Fruit fly (Drosophila melanogaster) whole organism, embryonic: ENCODE data around the gene Mtch.

ENCODE experiments used
- Aef1 ChIP-seq: fragments of 200-800 bp; sonication (Bioruptor generic); IDR thresholded peaks from 3 replicates; pipeline ENCODE4 v1.3.6; 2022; ENCODE audit warnings: missing biosample characterization, missing genetic modification characterization
- BtbVII ChIP-seq: fragments of 200-800 bp; sonication (Bioruptor generic); optimal IDR thresholded peaks from 3 replicates; lab custom pipeline; 2017; ENCODE audit warnings: missing biosample characterization, mild to moderate bottlenecking, missing genetic modification characterization
- CG10267 ChIP-seq: fragments of 200-800 bp; sonication (Bioruptor generic); optimal IDR thresholded peaks from 2 replicates; lab custom pipeline; 2018; ENCODE audit warnings: missing biosample characterization, mild to moderate bottlenecking, missing genetic modification characterization, moderate library complexity
- CG10979 ChIP-seq: fragments of 200-800 bp; sonication (Bioruptor generic); optimal IDR thresholded peaks from 2 replicates; lab custom pipeline; 2018; ENCODE audit warnings: missing biosample characterization, mild to moderate bottlenecking, missing genetic modification characterization, moderate library complexity
- CG11696 ChIP-seq: fragments of 200-800 bp; sonication (Bioruptor generic); IDR thresholded peaks from 2 replicates; pipeline ENCODE4 v1.3.6; 2022; ENCODE audit warnings: missing biosample characterization, missing genetic modification characterization
- CG12104 ChIP-seq: fragments of 200-800 bp; sonication (Bioruptor generic); optimal IDR thresholded peaks from 3 replicates; lab custom pipeline; 2016; ENCODE audit warnings: missing biosample characterization, missing genetic modification characterization
- CG13123 ChIP-seq: fragments of 200-800 bp; sonication (Bioruptor generic); optimal IDR thresholded peaks from 2 replicates; lab custom pipeline; 2016; ENCODE audit warnings: missing biosample characterization, missing genetic modification characterization
- CG13424 ChIP-seq: fragments of 200-800 bp; sonication (Bioruptor generic); optimal IDR thresholded peaks from 2 replicates; lab custom pipeline; 2019; ENCODE audit warnings: missing biosample characterization, mild to moderate bottlenecking, missing genetic modification characterization, moderate library complexity
- CG15011 ChIP-seq: fragments of 200-800 bp; sonication (Bioruptor generic); optimal IDR thresholded peaks from 3 replicates; lab custom pipeline; 2018; ENCODE audit warnings: missing biosample characterization, mild to moderate bottlenecking, missing genetic modification characterization
- CG15073 ChIP-seq: fragments of 200-800 bp; sonication (Bioruptor generic); optimal IDR thresholded peaks from 2 replicates; lab custom pipeline; 2016; ENCODE audit warnings: missing biosample characterization, missing genetic modification characterization
- CG15269 ChIP-seq: fragments of 200-800 bp; sonication (Bioruptor generic); optimal IDR thresholded peaks from 2 replicates; lab custom pipeline; 2018; ENCODE audit warnings: missing biosample characterization, mild to moderate bottlenecking, missing genetic modification characterization, moderate library complexity
- CG1529 ChIP-seq: fragments of 200-800 bp; sonication (Bioruptor generic); optimal IDR thresholded peaks from 3 replicates; lab custom pipeline; 2018; ENCODE audit warnings: missing biosample characterization, missing genetic modification characterization
- CG15479 ChIP-seq: fragments of 200-800 bp; sonication (Bioruptor generic); optimal IDR thresholded peaks from 3 replicates; lab custom pipeline; 2019; ENCODE audit warnings: missing biosample characterization, mild to moderate bottlenecking, missing genetic modification characterization, moderate library complexity
- CG32767 ChIP-seq: fragments of 200-800 bp; sonication (Bioruptor generic); IDR thresholded peaks from 2 replicates; pipeline ENCODE4 v1.3.6; 2022; ENCODE audit warnings: missing biosample characterization, missing genetic modification characterization
- CG3726 ChIP-seq: fragments of 200-800 bp; sonication (Bioruptor generic); IDR thresholded peaks from 3 replicates; pipeline ENCODE4, ENCODE4 v1.3.6; 2022; ENCODE audit warnings: missing biosample characterization, missing genetic modification characterization
- CG4282 ChIP-seq: fragments of 200-800 bp; sonication (Bioruptor generic); optimal IDR thresholded peaks from 2 replicates; lab custom pipeline; 2016; ENCODE audit warnings: missing biosample characterization, missing genetic modification characterization
- CG4360 ChIP-seq: fragments of 200-800 bp; sonication (Bioruptor generic); IDR thresholded peaks from 2 replicates; pipeline ENCODE4 v1.3.6; 2022; ENCODE audit warnings: missing biosample characterization, missing genetic modification characterization
- CG7271 ChIP-seq: fragments of 200-800 bp; sonication (Bioruptor generic); optimal IDR thresholded peaks from 2 replicates; lab custom pipeline; 2018; ENCODE audit warnings: missing biosample characterization, mild to moderate bottlenecking, missing genetic modification characterization, moderate library complexity
- CG7928 ChIP-seq: fragments of 200-800 bp; sonication (Bioruptor generic); optimal IDR thresholded peaks from 2 replicates; lab custom pipeline; 2017; ENCODE audit warnings: missing biosample characterization, mild to moderate bottlenecking, missing genetic modification characterization
- E2f2 ChIP-seq: fragments of 200-800 bp; sonication (Bioruptor generic); IDR thresholded peaks from 2 replicates; pipeline ENCODE4 v1.3.6; 2022; ENCODE audit warnings: missing biosample characterization, missing genetic modification characterization
- Ets65A ChIP-seq: fragments of 200-800 bp; sonication (Bioruptor generic); peaks from one replicate; lab custom pipeline; 2016; ENCODE audit warnings: missing biosample characterization, missing genetic modification characterization
- H15 ChIP-seq: fragments of 200-800 bp; sonication (Bioruptor generic); IDR thresholded peaks from 3 replicates; pipeline ENCODE4 v1.3.6; 2022; ENCODE audit warnings: missing biosample characterization, missing genetic modification characterization
- Jarid2 ChIP-seq: fragments of 200-800 bp; sonication (Bioruptor generic); optimal IDR thresholded peaks from 3 replicates; lab custom pipeline; 2017; ENCODE audit warnings: mild to moderate bottlenecking, missing biosample characterization, missing genetic modification reagents, missing genetic modification characterization
- Mes4 ChIP-seq: fragments of 200-800 bp; sonication (Bioruptor generic); optimal IDR thresholded peaks from 2 replicates; lab custom pipeline; 2016; ENCODE audit warnings: missing biosample characterization, missing genetic modification characterization
- Nf-YB ChIP-seq: fragments of 200-800 bp; sonication (Bioruptor generic); optimal IDR thresholded peaks from 3 replicates; lab custom pipeline; 2019; ENCODE audit warnings: missing biosample characterization, mild to moderate bottlenecking, missing genetic modification characterization, moderate library complexity
- Side ChIP-seq: fragments of 200-800 bp; sonication (Bioruptor generic); optimal IDR thresholded peaks from 2 replicates; lab custom pipeline; 2016; ENCODE audit warnings: missing biosample characterization, missing genetic modification characterization
- Sox102F ChIP-seq: fragments of 200-800 bp; sonication (Bioruptor generic); optimal IDR thresholded peaks from 2 replicates; lab custom pipeline; 2018; ENCODE audit warnings: missing biosample characterization, mild to moderate bottlenecking, missing genetic modification characterization, moderate library complexity
- Tbp ChIP-seq: fragments of >200 bp; optimal IDR thresholded peaks from 2 replicates; lab custom pipeline; 2018; ENCODE audit warnings: missing biosample characterization, missing genetic modification characterization
- Usf ChIP-seq: fragments of 200-800 bp; sonication (Bioruptor generic); optimal IDR thresholded peaks from 2 replicates; lab custom pipeline; 2017; ENCODE audit warnings: missing genotype, missing biosample characterization, missing genetic modification characterization
- az2 ChIP-seq: fragments of 200-800 bp; sonication (Bioruptor generic); optimal IDR thresholded peaks from 3 replicates; lab custom pipeline; 2016; ENCODE audit warnings: missing biosample characterization, missing genetic modification characterization
- br ChIP-seq: fragments of >200 bp; optimal IDR thresholded peaks from 2 replicates; lab custom pipeline; 2017
- croc ChIP-seq: fragments of 200-800 bp; sonication (Bioruptor generic); conservative IDR thresholded peaks from 3 replicates; pipeline ENCODE4 v1.3.6; 2022; ENCODE audit warnings: missing biosample characterization, missing genetic modification characterization
- crol ChIP-seq: fragments of 200-800 bp; sonication (Bioruptor generic); IDR thresholded peaks from 2 replicates; pipeline ENCODE4 v1.3.6; 2022; ENCODE audit warnings: missing biosample characterization, missing genetic modification characterization
- da ChIP-seq: fragments of 200-800 bp; sonication (Bioruptor generic); optimal IDR thresholded peaks from 2 replicates; lab custom pipeline; 2016; ENCODE audit warnings: missing biosample characterization, missing genetic modification characterization
- disco-r ChIP-seq: fragments of 200-800 bp; sonication (Bioruptor generic); optimal IDR thresholded peaks from 2 replicates; lab custom pipeline; 2016; ENCODE audit warnings: missing biosample characterization, missing genetic modification characterization
- ewg ChIP-seq: fragments of 200-800 bp; sonication (Bioruptor generic); optimal IDR thresholded peaks from 3 replicates; lab custom pipeline; 2017; ENCODE audit warnings: mild to moderate bottlenecking, missing biosample characterization, missing genetic modification reagents, missing genetic modification characterization
- eyg ChIP-seq: fragments of 200-800 bp; sonication (Bioruptor generic); optimal IDR thresholded peaks from 3 replicates; lab custom pipeline; 2016; ENCODE audit warnings: missing biosample characterization, missing genetic modification characterization
- h ChIP-seq: fragments of >200 bp; optimal IDR thresholded peaks from 2 replicates; lab custom pipeline; 2017
- inv ChIP-seq: fragments of 200-800 bp; sonication (Bioruptor generic); IDR thresholded peaks from 2 replicates; pipeline ENCODE4 v1.3.6; 2022; ENCODE audit warnings: missing biosample characterization, missing genetic modification characterization; ENCODE audit not compliant: partially characterized antibody
- lov ChIP-seq, 2 experiments: fragments of 200-800 bp in 1 of 2; fragments of >200 bp in 1 of 2; sonication (Bioruptor generic) in 1 of 2; IDR thresholded peaks in 1 of 2; optimal IDR thresholded peaks in 1 of 2; 2 replicates in 1 of 2; 3 replicates in 1 of 2; pipeline versions ENCODE4 v1.3.6 to Lab custom; 2017 to 2022; ENCODE audit warnings: missing biosample characterization in 1 of 2, missing genetic modification characterization in 1 of 2
- org-1 ChIP-seq: fragments of 200-800 bp; sonication (Bioruptor generic); optimal IDR thresholded peaks from 2 replicates; lab custom pipeline; 2017; ENCODE audit warnings: missing biosample characterization, missing genetic modification characterization
- pb ChIP-seq: fragments of 200-800 bp; sonication (Bioruptor generic); optimal IDR thresholded peaks from 3 replicates; lab custom pipeline; 2016; ENCODE audit warnings: missing biosample characterization, missing genetic modification characterization
- schlank ChIP-seq: fragments of 200-800 bp; sonication (Bioruptor generic); optimal IDR thresholded peaks from 2 replicates; lab custom pipeline; 2018; ENCODE audit warnings: missing biosample characterization, mild to moderate bottlenecking, missing genetic modification characterization
- sqz ChIP-seq: fragments of 200-800 bp; sonication (Bioruptor generic); optimal IDR thresholded peaks from 3 replicates; lab custom pipeline; 2018; ENCODE audit warnings: missing biosample characterization, mild to moderate bottlenecking, missing genetic modification characterization
- ssp ChIP-seq: fragments of 200-800 bp; sonication (Bioruptor generic); IDR thresholded peaks from 2 replicates; pipeline ENCODE4 v1.3.6; 2022; ENCODE audit warnings: missing biosample characterization, missing genetic modification characterization
- stwl ChIP-seq: fragments of 200-800 bp; sonication (Bioruptor generic); optimal IDR thresholded peaks from 3 replicates; lab custom pipeline; 2018; ENCODE audit warnings: missing biosample characterization, mild to moderate bottlenecking, missing genetic modification characterization, moderate library complexity
- tna ChIP-seq: fragments of 200-800 bp; sonication (Bioruptor generic); IDR thresholded peaks from 2 replicates; pipeline ENCODE4 v1.3.6; 2022; ENCODE audit warnings: missing biosample characterization, missing genetic modification characterization; ENCODE audit not compliant: partially characterized antibody
- toy ChIP-seq: fragments of 200-800 bp; sonication (Bioruptor generic); IDR thresholded peaks from 2 replicates; pipeline ENCODE4 v1.3.6; 2022; ENCODE audit warnings: missing biosample characterization, missing genetic modification characterization
- twi ChIP-seq: fragments of 200-800 bp; optimal IDR thresholded peaks from 2 replicates; lab custom pipeline; 2019; ENCODE audit warnings: missing biosample characterization, mild to moderate bottlenecking, missing genetic modification characterization, moderate library complexity
- z ChIP-seq: fragments of 200-800 bp; sonication (Bioruptor generic); IDR thresholded peaks from 3 replicates; pipeline ENCODE4 v1.3.6; 2022; ENCODE audit warnings: missing biosample characterization, missing genetic modification characterization

The Mtch gene

DNA sequence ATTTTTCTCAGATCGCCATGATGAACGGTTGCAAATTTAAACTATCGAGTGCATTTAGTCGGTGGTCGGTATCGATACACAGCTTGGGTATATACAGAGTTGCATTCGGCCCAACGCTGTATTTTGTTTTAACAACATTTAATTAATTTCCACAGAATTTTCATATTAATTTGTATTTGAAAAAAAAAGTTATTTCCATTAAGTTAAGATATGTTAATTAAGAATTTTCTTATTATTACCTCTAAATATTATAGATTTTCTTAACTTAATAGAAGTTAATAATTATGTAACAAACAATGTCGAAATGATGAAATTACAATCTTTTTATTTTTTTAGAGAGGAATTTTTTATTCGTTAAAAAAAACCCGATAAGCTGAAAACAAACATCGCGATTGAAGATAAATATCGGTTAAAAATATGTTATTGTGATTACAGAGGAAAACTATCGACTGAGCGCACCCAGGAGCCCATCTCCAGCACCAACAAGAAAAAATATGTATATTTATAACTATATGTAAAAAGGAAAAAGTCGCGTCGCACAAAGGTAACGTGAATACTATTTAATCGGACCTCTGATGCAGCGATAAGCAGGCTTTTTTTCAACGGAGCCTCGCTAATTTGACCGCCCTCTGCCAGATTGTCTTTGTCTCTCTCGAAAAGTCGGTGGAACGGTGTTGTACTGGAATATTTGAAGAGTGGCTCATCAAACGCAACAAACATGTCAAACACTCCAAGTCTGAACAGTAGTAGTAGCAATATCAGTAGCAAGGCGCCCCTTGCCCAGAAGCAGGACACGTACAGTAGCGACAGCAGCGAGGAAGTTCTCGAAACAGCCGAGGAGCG, 15.5 kb downstream of the Mtch start, which contains the start of the genes rno and mri (continued):
- TF ChIP-seq inv = peak; percentile 90
- no peak for TF ChIP-seq z (GFP tag; lab: Robert Waterston, UW)
- TF ChIP-seq pb (GFP tag; lab: Kevin White, UChicago) = no peak
- TF ChIP-seq Jarid2 (GFP tag; lab: Kevin White, UChicago) = no peak
- peak; percentile 51 for TF ChIP-seq CG13123 (GFP tag; lab: Kevin White, UChicago)
- TF ChIP-seq stwl (tag; lab: Kevin White, UChicago) = peak; percentile 63
- peak; percentile 47; the same call in 2 of the 3 replicates for TF ChIP-seq Aef1
- peak; percentile 13 for TF ChIP-seq Nf-YB (GFP tag; lab: Kevin White, UChicago)
- no peak for TF ChIP-seq CG15479
- TF ChIP-seq CG7928 (GFP tag; lab: Kevin White, UChicago) = no peak
- TF ChIP-seq da (GFP tag; lab: Kevin White, UChicago) = no peak
- TF ChIP-seq Sox102F = peak; percentile 79
- TF ChIP-seq ssp (GFP tag; lab: Robert Waterston, UW) = peak; percentile 53
- peak; percentile 24 for TF ChIP-seq ewg (GFP tag; lab: Kevin White, UChicago)
- TF ChIP-seq twi = peak; percentile 62
- peak; percentile 13 for TF ChIP-seq sqz
- peak; percentile 87 for TF ChIP-seq Ets65A (GFP tag; lab: Kevin White, UChicago)
- TF ChIP-seq CG15269 (tag; lab: Kevin White, UChicago) = peak; percentile 79
- peak; percentile 53 for TF ChIP-seq CG11696
- TF ChIP-seq CG3726 (GFP tag; lab: Robert Waterston, UW) = no peak
- TF ChIP-seq CG12104 (GFP tag; lab: Kevin White, UChicago) = peak; percentile 67
- TF ChIP-seq CG4360 (GFP tag; lab: Robert Waterston, UW) = no peak
- TF ChIP-seq tna = peak; percentile 90
- TF ChIP-seq br (lab: Kevin White, UChicago) = no peak
- TF ChIP-seq CG1529 (GFP tag; lab: Kevin White, UChicago) = no peak
- TF ChIP-seq eyg (GFP tag; lab: Kevin White, UChicago) = no peak
- no peak for TF ChIP-seq CG4282 (GFP tag; lab: Kevin White, UChicago)
- peak; percentile 3 for TF ChIP-seq BtbVII (GFP tag; lab: Kevin White, UChicago)
- TF ChIP-seq Usf (GFP tag; lab: Kevin White, UChicago) = peak; percentile 50
- TF ChIP-seq lov (optimal IDR thresholded peaks at IDR 0.05; lab: Kevin White, UChicago) = no peak
- 0 out of 3 replicates have a peak, but pooled peaks have one; percentile 44 for TF ChIP-seq lov (GFP tag; IDR thresholded peaks at IDR 0.05; lab: Robert Waterston, UW)
- no peak for TF ChIP-seq Mes4 (GFP tag; lab: Kevin White, UChicago)
- TF ChIP-seq CG7271 = no peak
- no peak for TF ChIP-seq disco-r (GFP tag; lab: Kevin White, UChicago)
- peak; percentile 40 for TF ChIP-seq E2f2
- TF ChIP-seq CG13424 (tag; lab: Kevin White, UChicago) = peak; percentile 83
- TF ChIP-seq CG10979 (tag; lab: Kevin White, UChicago) = peak; percentile 67
- TF ChIP-seq schlank = peak; percentile 25
- no peak for TF ChIP-seq crol (GFP tag; lab: Robert Waterston, UW)
- peak; percentile 76 for TF ChIP-seq CG10267 (tag; lab: Kevin White, UChicago)
- TF ChIP-seq croc (GFP tag; lab: Robert Waterston, UW) = peak; percentile 19; the same call in 1 of the 3 replicates
- TF ChIP-seq org-1 (GFP tag; lab: Kevin White, UChicago) = no peak
- TF ChIP-seq CG32767 (GFP tag; lab: Robert Waterston, UW) = peak; percentile 82
- TF ChIP-seq Side = no peak
- no peak for TF ChIP-seq CG15073 (GFP tag; lab: Kevin White, UChicago)
- TF ChIP-seq az2 (GFP tag; lab: Kevin White, UChicago) = peak; percentile 73
- TF ChIP-seq H15 (GFP tag; lab: Robert Waterston, UW) = 0 out of 3 replicates have a peak, but pooled peaks have one; percentile 41
- no peak for TF ChIP-seq CG15011 (GFP tag; lab: Kevin White, UChicago)
- no peak for TF ChIP-seq h
- no peak for TF ChIP-seq Tbp (GFP tag; lab: Kevin White, UChicago)
- no peak for TF ChIP-seq toy (GFP tag; lab: Robert Waterston, UW)
